Worm (Caenorhabditis elegans) whole organism, midembryonic: ENCODE results near the gene sms-3.

Experiments
- cog-1 ChIP-seq: sonication (generic microtip); optimal IDR thresholded peaks from 2 replicates; lab custom pipeline; 2016; ENCODE audit warnings: missing genetic modification characterization, missing compliant biosample characterization
- flt-1 ChIP-seq: fragments of 200-800 bp; sonication (Bioruptor generic); IDR thresholded peaks from 2 replicates; pipeline ENCODE4 v1.3.6; 2022; ENCODE audit warnings: missing genetic modification characterization, missing compliant biosample characterization
- tab-1 ChIP-seq: fragments of 200-800 bp; sonication (Bioruptor generic); IDR thresholded peaks from 2 replicates; pipeline ENCODE4 v1.3.6; 2022; ENCODE audit warnings: missing genetic modification characterization, missing compliant biosample characterization
- ztf-23 ChIP-seq: fragments of 200-800 bp; sonication (Bioruptor generic); IDR thresholded peaks from 2 replicates; pipeline ENCODE4 v1.3.6; 2022; ENCODE audit warnings: missing genetic modification reagents, missing genetic modification characterization, missing compliant biosample characterization
- ztf-29 ChIP-seq: fragments of 200-800 bp; sonication (Bioruptor generic); IDR thresholded peaks from 2 replicates; pipeline ENCODE4 v1.3.6; 2022; ENCODE audit warnings: missing genetic modification reagents, missing genetic modification characterization, missing compliant biosample characterization

DNA sequence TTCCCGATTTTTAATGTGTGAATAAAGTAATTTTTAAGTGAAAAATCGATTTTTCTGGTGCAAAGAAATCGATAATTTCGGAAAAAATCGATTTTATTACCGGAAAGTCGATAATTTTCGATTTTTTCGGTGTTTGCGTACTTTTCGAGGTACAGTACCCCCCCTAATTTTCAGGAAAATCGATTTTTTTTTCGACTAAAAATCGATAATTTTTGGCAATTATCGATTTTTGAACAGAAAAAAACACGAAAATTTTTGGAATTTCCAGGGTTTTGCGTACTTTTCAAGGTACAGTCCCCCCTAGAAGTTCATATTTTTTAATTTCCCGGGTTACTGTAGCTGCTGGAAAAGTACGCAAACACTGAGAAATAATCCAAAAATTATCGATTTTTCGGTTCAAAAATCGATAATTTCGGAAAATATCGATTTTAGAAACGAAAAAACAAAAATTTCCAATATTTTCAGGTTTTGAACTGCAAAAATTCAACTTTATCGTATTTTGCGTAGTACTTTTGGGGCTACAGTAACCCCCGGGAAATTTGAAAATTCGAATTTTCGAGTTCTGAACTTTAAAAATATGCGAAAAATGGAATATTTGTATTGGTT lies 57.4 kb downstream of the sms-3 start:
- TF ChIP-seq cog-1 (tag; lab: Kevin White, UChicago) (no peak), ztf-29 (GFP tag; lab: Robert Waterston, UW) (no peak), ztf-23 (GFP tag; lab: Robert Waterston, UW) (no peak), flt-1 (GFP tag; lab: Robert Waterston, UW) (no peak), tab-1 (GFP tag; lab: Robert Waterston, UW) (no peak)
